Worm (Caenorhabditis elegans) whole organism, early embryonic: ENCODE data around the gene epg-9.

Experiments used
- F13C5.2 ChIP-seq: sonication (generic microtip); optimal IDR thresholded peaks from 2 replicates; lab custom pipeline; 2017; ENCODE audit warnings: mild to moderate bottlenecking, missing genetic modification characterization, inconsistent platforms, missing compliant biosample characterization
- ama-1 ChIP-seq: fragments of 150-350 bp; optimal IDR thresholded peaks from 2 replicates; lab custom pipeline; 2014
- tra-4 ChIP-seq: sonication (generic microtip); optimal IDR thresholded peaks from 2 replicates; lab custom pipeline; 2017; ENCODE audit warnings: missing genetic modification characterization, missing compliant biosample characterization

ce11 chrIV:2568267-2568666 lies 32.7 kb upstream of the epg-9 start, which contains the start of the genes Y69A2AR.25 and Y69A2AR.12:
- TF ChIP-seq ama-1 (lab: Kevin White, UChicago): no peak
- no peak for TF ChIP-seq tra-4 (tag; lab: Kevin White, UChicago)
- no peak for TF ChIP-seq F13C5.2 (tag; lab: Kevin White, UChicago)
